Fruit fly (Drosophila melanogaster): Measurements from ENCODE around the gene GATAd.
A peak's percentile ranks its signal among the peaks of the same experiment; 100 is the strongest.

GATAd gene

DNA sequence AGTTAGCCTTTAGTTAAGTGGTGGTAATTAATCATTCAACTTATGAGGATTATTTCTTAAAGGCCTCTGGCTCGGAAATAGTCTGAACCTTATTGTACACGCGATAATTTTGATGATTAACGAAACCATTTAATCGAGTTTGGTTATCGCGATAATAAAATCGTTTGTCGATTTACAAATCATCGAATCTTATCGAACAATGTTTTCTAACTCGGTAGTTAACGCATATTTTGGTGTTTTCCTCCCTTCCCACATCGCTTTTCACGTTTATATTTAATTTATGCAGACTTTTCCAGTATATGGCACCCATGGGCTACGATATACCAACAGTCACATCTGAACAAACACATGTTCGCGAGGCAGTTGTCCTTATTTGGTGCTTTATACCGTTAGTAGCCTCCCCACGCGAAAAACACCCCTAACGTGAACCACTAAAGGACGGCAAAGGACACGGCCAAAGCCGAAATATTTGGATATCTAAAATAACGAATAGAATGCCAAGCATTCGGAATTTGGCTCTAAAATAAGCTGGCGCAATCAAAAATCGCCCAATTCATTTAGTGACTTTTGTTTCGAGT, 10.6 kb downstream of the GATAd start, which contains the start of gene Frmd5 (continued):
- no peak for TF ChIP-seq bigmax (GFP tag; optimal IDR thresholded peaks at IDR 0.05)

DNA sequence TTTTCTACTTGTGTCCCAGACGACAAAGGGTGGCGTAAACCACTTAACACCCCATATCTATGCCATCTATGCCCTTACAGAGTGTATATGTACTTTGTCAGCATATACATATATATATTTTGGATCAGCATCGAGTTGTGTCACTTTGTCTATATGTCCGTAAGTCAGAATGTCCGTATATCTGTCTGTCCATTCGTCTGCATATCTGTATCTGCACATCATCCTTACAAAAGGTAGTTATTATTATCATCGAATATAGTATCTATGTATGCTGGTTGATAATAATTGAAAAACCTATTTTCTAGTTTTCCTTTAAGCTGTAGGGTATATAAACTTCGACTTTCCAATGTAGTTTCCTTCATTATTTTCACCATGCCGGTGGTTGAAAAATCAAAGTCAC, 17.6 kb downstream of the GATAd start:
- TF ChIP-seq E2f1 (GFP tag; IDR thresholded peaks at IDR 0.05) (no peak), pho (GFP tag; optimal IDR thresholded peaks at IDR 0.05) (no peak), nau (GFP tag; optimal IDR thresholded peaks at IDR 0.05) (no peak), CG13123 (GFP tag; optimal IDR thresholded peaks at IDR 0.05) (no peak), Mrtf (GFP tag; IDR thresholded peaks at IDR 0.05) (no peak), fd64A (GFP tag; optimal IDR thresholded peaks at IDR 0.05) (no peak), Sox100B (GFP tag; optimal IDR thresholded peaks at IDR 0.05) (peak; percentile 6), CG11456 (GFP tag; IDR thresholded peaks at IDR 0.05) (no peak), phol (tag; optimal IDR thresholded peaks at IDR 0.05) (peak; percentile 45), CG4854 (GFP tag; optimal IDR thresholded peaks at IDR 0.05) (no peak), eyg (GFP tag; optimal IDR thresholded peaks at IDR 0.05) (no peak), CG2889 (GFP tag; IDR thresholded peaks at IDR 0.05) (no peak), bsh (GFP tag; optimal IDR thresholded peaks at IDR 0.05) (peak in 1 of 2 experiments; percentile 51), Abd-B (GFP tag; optimal IDR thresholded peaks at IDR 0.05) (no peak), CG7987 (GFP tag; optimal IDR thresholded peaks at IDR 0.05) (no peak), ab (GFP tag; optimal IDR thresholded peaks at IDR 0.05) (no peak), schlank (tag; optimal IDR thresholded peaks at IDR 0.05) (no peak), TFAM (GFP tag; optimal IDR thresholded peaks at IDR 0.05) (no peak), sens (GFP tag) (peak; percentile 88), CG4328 (GFP tag; optimal IDR thresholded peaks at IDR 0.05) (no peak), bbx (GFP tag; IDR thresholded peaks at IDR 0.05; ENCODE audit: partially characterized antibody) (no peak), H15 (GFP tag; IDR thresholded peaks at IDR 0.05) (no peak), NK7.1 (GFP tag; optimal IDR thresholded peaks at IDR 0.05) (no peak), maf-S (GFP tag; optimal IDR thresholded peaks at IDR 0.05) (no peak), HLH3B (GFP tag; IDR thresholded peaks at IDR 0.05) (no peak), CG2202 (tag; optimal IDR thresholded peaks at IDR 0.05) (peak; percentile 12), aop (GFP tag; IDR thresholded peaks at IDR 0.05) (no peak), sisA (GFP tag; IDR thresholded peaks at IDR 0.05) (no peak), al (GFP tag; IDR thresholded peaks at IDR 0.05) (no peak), dan (GFP tag; IDR thresholded peaks at IDR 0.05) (no peak), en (GFP tag; optimal IDR thresholded peaks at IDR 0.05) (no peak), Deaf1 (tag; optimal IDR thresholded peaks at IDR 0.05) (no peak), CG34376 (GFP tag; optimal IDR thresholded peaks at IDR 0.05) (no peak), tgo (GFP tag; IDR thresholded peaks at IDR 0.05) (peak; percentile 36; the same call in 1 of the 3 replicates), croc (GFP tag; conservative IDR thresholded peaks at IDR 0.05) (no peak), Six4 (GFP tag; optimal IDR thresholded peaks at IDR 0.05) (no peak), B-H1 (GFP tag; IDR thresholded peaks at IDR 0.05) (no peak), BEAF-32 (GFP tag; optimal IDR thresholded peaks at IDR 0.05) (no peak), zfh2 (GFP tag; optimal IDR thresholded peaks at IDR 0.05) (no peak), Dad (GFP tag; optimal IDR thresholded peaks at IDR 0.05) (no peak), Camta (GFP tag; optimal IDR thresholded peaks at IDR 0.05) (no peak), CG17802 (tag; optimal IDR thresholded peaks at IDR 0.05) (no peak), CG1024 (GFP tag; IDR thresholded peaks at IDR 0.05) (no peak), Med (GFP tag) (peak; percentile 61), dmrt99B (tag; optimal IDR thresholded peaks at IDR 0.05) (no peak), row (GFP tag; IDR thresholded peaks at IDR 0.05) (peak; percentile 55), Eip74EF (GFP tag; optimal IDR thresholded peaks at IDR 0.05) (no peak), CG33557 (GFP tag; optimal IDR thresholded peaks at IDR 0.05) (peak; percentile 28), dimm (GFP tag; IDR thresholded peaks at IDR 0.05) (no peak)

All from whole organism, embryonic.